Fruit fly (Drosophila melanogaster) whole organism, embryonic: ENCODE data around the gene Gk2.

Experiments used
- Ada2b ChIP-seq: fragments of 200-800 bp; sonication (Bioruptor generic); IDR thresholded peaks from 2 replicates; pipeline ENCODE4 v1.3.6; 2022; ENCODE audit warnings: missing biosample characterization, missing genetic modification characterization
- B-H2 ChIP-seq: fragments of 200-800 bp; sonication (Bioruptor generic); optimal IDR thresholded peaks from 2 replicates; lab custom pipeline; 2018; ENCODE audit warnings: missing biosample characterization, mild to moderate bottlenecking, missing genetic modification characterization
- CG10209 ChIP-seq: fragments of 200-800 bp; sonication (Bioruptor generic); optimal IDR thresholded peaks from 3 replicates; lab custom pipeline; 2017; ENCODE audit warnings: missing biosample characterization, mild to moderate bottlenecking, missing genetic modification characterization, missing genetic modification reagents
- CG1024 ChIP-seq: fragments of 200-800 bp; sonication (Bioruptor generic); IDR thresholded peaks from 2 replicates; pipeline ENCODE4 v1.3.6; 2022; ENCODE audit warnings: missing biosample characterization, missing genetic modification characterization
- CG10274 ChIP-seq: fragments of 200-800 bp; sonication (Bioruptor generic); optimal IDR thresholded peaks from 3 replicates; lab custom pipeline; 2017; ENCODE audit warnings: missing biosample characterization, mild to moderate bottlenecking, missing genetic modification characterization
- CG10654 ChIP-seq: fragments of 200-800 bp; sonication (Bioruptor generic); optimal IDR thresholded peaks from 2 replicates; lab custom pipeline; 2016; ENCODE audit warnings: missing biosample characterization, missing genetic modification characterization
- CG12219 ChIP-seq: fragments of 200-800 bp; sonication (Bioruptor generic); optimal IDR thresholded peaks from 3 replicates; lab custom pipeline; 2018; ENCODE audit warnings: missing biosample characterization, mild to moderate bottlenecking, missing genetic modification characterization
- CG12299 ChIP-seq: fragments of 200-800 bp; sonication (Bioruptor generic); optimal IDR thresholded peaks from 2 replicates; lab custom pipeline; 2018; ENCODE audit warnings: missing biosample characterization, mild to moderate bottlenecking, missing genetic modification characterization
- CG1233 ChIP-seq: fragments of 200-800 bp; sonication (Bioruptor generic); optimal IDR thresholded peaks from 4 replicates; lab custom pipeline; 2018; ENCODE audit warnings: missing biosample characterization, mild to moderate bottlenecking, missing genetic modification characterization
- CG15514 ChIP-seq: fragments of 200-800 bp; sonication (Bioruptor generic); optimal IDR thresholded peaks from 3 replicates; lab custom pipeline; 2017; ENCODE audit warnings: missing biosample characterization, missing genetic modification characterization, mild to moderate bottlenecking, moderate library complexity, missing genetic modification reagents
- CG1602 ChIP-seq: fragments of 200-800 bp; sonication (Bioruptor generic); optimal IDR thresholded peaks from 3 replicates; lab custom pipeline; 2016; ENCODE audit warnings: missing biosample characterization, missing genetic modification characterization
- CG17612 ChIP-seq: fragments of 200-800 bp; sonication (Bioruptor generic); IDR thresholded peaks from 2 replicates; pipeline ENCODE4 v1.3.6; 2022; ENCODE audit warnings: missing biosample characterization, missing genetic modification characterization
- CG18011 ChIP-seq: fragments of 200-800 bp; sonication (Bioruptor generic); optimal IDR thresholded peaks from 2 replicates; lab custom pipeline; 2017; ENCODE audit warnings: missing biosample characterization, missing genetic modification characterization, mild to moderate bottlenecking, moderate library complexity, missing genotype
- CG31365 ChIP-seq: fragments of 200-800 bp; sonication (Bioruptor generic); optimal IDR thresholded peaks from 2 replicates; lab custom pipeline; 2018; ENCODE audit warnings: missing biosample characterization, mild to moderate bottlenecking, missing genetic modification characterization
- CG32767 ChIP-seq: fragments of 200-800 bp; sonication (Bioruptor generic); IDR thresholded peaks from 2 replicates; pipeline ENCODE4 v1.3.6; 2022; ENCODE audit warnings: missing biosample characterization, missing genetic modification characterization
- CG3407 ChIP-seq: fragments of 200-800 bp; sonication (Bioruptor generic); optimal IDR thresholded peaks from 2 replicates; lab custom pipeline; 2018; ENCODE audit warnings: missing biosample characterization, mild to moderate bottlenecking, missing genetic modification characterization
- CG34422 ChIP-seq: fragments of 200-800 bp; sonication (Bioruptor generic); IDR thresholded peaks from 3 replicates; pipeline ENCODE4 v1.3.6; 2022; ENCODE audit warnings: missing biosample characterization, missing genetic modification characterization
- CG7271 ChIP-seq: fragments of 200-800 bp; sonication (Bioruptor generic); optimal IDR thresholded peaks from 2 replicates; lab custom pipeline; 2018; ENCODE audit warnings: missing biosample characterization, mild to moderate bottlenecking, missing genetic modification characterization, moderate library complexity
- CG7556 ChIP-seq: fragments of 200-800 bp; sonication (Bioruptor generic); optimal IDR thresholded peaks from 2 replicates; lab custom pipeline; 2017; ENCODE audit warnings: missing biosample characterization, mild to moderate bottlenecking, missing genetic modification characterization
- CTCF ChIP-seq: fragments of 200-800 bp; sonication (Bioruptor generic); optimal IDR thresholded peaks from 2 replicates; lab custom pipeline; 2017; ENCODE audit warnings: missing biosample characterization, mild to moderate bottlenecking, missing genetic modification characterization, moderate library complexity
- Drgx ChIP-seq: fragments of 200-800 bp; sonication (Bioruptor generic); IDR thresholded peaks from 2 replicates; pipeline ENCODE4 v1.3.6; 2022; ENCODE audit warnings: missing biosample characterization, missing genetic modification characterization
- ERR ChIP-seq: fragments of 200-800 bp; sonication (Bioruptor generic); optimal IDR thresholded peaks from 2 replicates; lab custom pipeline; 2016; ENCODE audit warnings: missing biosample characterization, missing genetic modification characterization
- H15 ChIP-seq: fragments of 200-800 bp; sonication (Bioruptor generic); IDR thresholded peaks from 3 replicates; pipeline ENCODE4 v1.3.6; 2022; ENCODE audit warnings: missing biosample characterization, missing genetic modification characterization
- HLHmδ ChIP-seq: fragments of 200-800 bp; sonication (Bioruptor generic); optimal IDR thresholded peaks from 2 replicates; lab custom pipeline; 2018; ENCODE audit warnings: missing biosample characterization, mild to moderate bottlenecking, missing genetic modification characterization, moderate library complexity
- Meics ChIP-seq: fragments of 200-800 bp; sonication (Bioruptor generic); optimal IDR thresholded peaks from 2 replicates; lab custom pipeline; 2017; ENCODE audit warnings: missing biosample characterization, mild to moderate bottlenecking, missing genetic modification characterization
- Mes4 ChIP-seq: fragments of 200-800 bp; sonication (Bioruptor generic); optimal IDR thresholded peaks from 2 replicates; lab custom pipeline; 2016; ENCODE audit warnings: missing biosample characterization, missing genetic modification characterization
- Mrtf ChIP-seq: fragments of 200-800 bp; sonication (Bioruptor generic); IDR thresholded peaks from 3 replicates; pipeline ENCODE4 v1.3.6; 2022; ENCODE audit warnings: missing biosample characterization, missing genetic modification characterization
- Nf-YA ChIP-seq: fragments of 200-800 bp; sonication (Bioruptor generic); IDR thresholded peaks from 2 replicates; pipeline ENCODE4 v1.3.6; 2022; ENCODE audit warnings: missing biosample characterization, missing genetic modification characterization
- Nf-YC ChIP-seq: fragments of 200-800 bp; optimal IDR thresholded peaks from 3 replicates; lab custom pipeline; 2019; ENCODE audit warnings: missing biosample characterization, mild to moderate bottlenecking, missing genetic modification characterization, moderate library complexity
- Usf ChIP-seq: fragments of 200-800 bp; sonication (Bioruptor generic); optimal IDR thresholded peaks from 2 replicates; lab custom pipeline; 2017; ENCODE audit warnings: missing genotype, missing biosample characterization, missing genetic modification characterization
- amos ChIP-seq: fragments of 200-800 bp; sonication (Bioruptor generic); IDR thresholded peaks from 2 replicates; pipeline ENCODE4 v1.3.6; 2022; ENCODE audit warnings: missing biosample characterization, missing genetic modification characterization; ENCODE audit not compliant: partially characterized antibody
- ap ChIP-seq: fragments of 200-800 bp; sonication (Bioruptor generic); IDR thresholded peaks from 2 replicates; pipeline ENCODE4 v1.3.6; 2022; ENCODE audit warnings: missing biosample characterization, missing genetic modification characterization
- btn ChIP-seq: fragments of 200-800 bp; sonication (Bioruptor generic); optimal IDR thresholded peaks from 2 replicates; lab custom pipeline; 2016; ENCODE audit warnings: missing biosample characterization, missing genetic modification characterization
- cg ChIP-seq: fragments of 200-800 bp; sonication (Bioruptor generic); optimal IDR thresholded peaks from 3 replicates; lab custom pipeline; 2019; ENCODE audit warnings: missing biosample characterization, mild to moderate bottlenecking, missing genetic modification characterization, moderate library complexity
- dati ChIP-seq: fragments of 200-800 bp; sonication (Bioruptor generic); IDR thresholded peaks from 2 replicates; pipeline ENCODE4 v1.3.6; 2022; ENCODE audit warnings: missing biosample characterization, missing genetic modification characterization
- dm ChIP-seq: fragments of 200-800 bp; sonication (Bioruptor generic); optimal IDR thresholded peaks from 3 replicates; lab custom pipeline; 2016; ENCODE audit warnings: missing biosample characterization, missing genetic modification characterization
- dmrt99B ChIP-seq: fragments of 200-800 bp; sonication (Bioruptor generic); optimal IDR thresholded peaks from 2 replicates; lab custom pipeline; 2018; ENCODE audit warnings: missing biosample characterization, mild to moderate bottlenecking, missing genetic modification characterization, moderate library complexity
- ftz-f1 ChIP-seq: fragments of 200-800 bp; sonication (Bioruptor generic); optimal IDR thresholded peaks from 2 replicates; lab custom pipeline; 2016; ENCODE audit warnings: missing biosample characterization, missing genetic modification characterization
- gce ChIP-seq: fragments of 200-800 bp; sonication (Bioruptor generic); IDR thresholded peaks from 3 replicates; pipeline ENCODE4 v1.3.6; 2022; ENCODE audit warnings: missing biosample characterization, missing genetic modification characterization
- inv ChIP-seq: fragments of 200-800 bp; sonication (Bioruptor generic); IDR thresholded peaks from 2 replicates; pipeline ENCODE4 v1.3.6; 2022; ENCODE audit warnings: missing biosample characterization, missing genetic modification characterization; ENCODE audit not compliant: partially characterized antibody
- luna ChIP-seq: fragments of 200-800 bp; sonication (Bioruptor generic); optimal IDR thresholded peaks from 2 replicates; lab custom pipeline; 2016; ENCODE audit warnings: missing biosample characterization, missing genetic modification characterization
- otp ChIP-seq: fragments of 200-800 bp; sonication (Bioruptor generic); IDR thresholded peaks from 3 replicates; pipeline ENCODE4, ENCODE4 v1.3.6; 2022; ENCODE audit warnings: missing biosample characterization, missing genetic modification characterization
- pnt ChIP-seq: fragments of 200-800 bp; sonication (Bioruptor generic); optimal IDR thresholded peaks from 3 replicates; lab custom pipeline; 2016; ENCODE audit warnings: missing biosample characterization, missing genetic modification characterization
- pros ChIP-seq: fragments of 200-800 bp; sonication (Bioruptor generic); optimal IDR thresholded peaks from 3 replicates; lab custom pipeline; 2019; ENCODE audit warnings: missing biosample characterization, mild to moderate bottlenecking, missing genetic modification characterization, moderate library complexity
- salm ChIP-seq: fragments of 200-800 bp; sonication (Bioruptor generic); optimal IDR thresholded peaks from 2 replicates; lab custom pipeline; 2018; ENCODE audit warnings: missing biosample characterization, mild to moderate bottlenecking, missing genetic modification characterization
- seq ChIP-seq: fragments of 200-800 bp; sonication (Bioruptor generic); IDR thresholded peaks from 2 replicates; pipeline ENCODE4 v1.3.6; 2022; ENCODE audit warnings: missing biosample characterization, missing genetic modification characterization
- sima ChIP-seq: fragments of 200-800 bp; sonication (Bioruptor generic); optimal IDR thresholded peaks from 2 replicates; lab custom pipeline; 2016; ENCODE audit warnings: missing biosample characterization, missing genetic modification characterization
- sug ChIP-seq: fragments of 200-800 bp; optimal IDR thresholded peaks from 2 replicates; lab custom pipeline; 2019; ENCODE audit warnings: missing biosample characterization, mild to moderate bottlenecking, missing genetic modification characterization, moderate library complexity
- ttk ChIP-seq: fragments of 200-800 bp; sonication (Bioruptor generic); IDR thresholded peaks from 2 replicates; pipeline ENCODE4 v2.1.2; 2022; ENCODE audit warnings: missing biosample characterization, missing genetic modification characterization
- zfh1 ChIP-seq: fragments of 200-800 bp; sonication (Bioruptor generic); IDR thresholded peaks from 3 replicates; pipeline ENCODE4 v1.3.6; 2022; ENCODE audit warnings: missing biosample characterization, missing genetic modification characterization

The Gk2 gene

dm6 chr3L:1710562-1710961 lies 27.6 kb upstream of the Gk2 start:
- TF ChIP-seq CG12299 (tag; lab: Kevin White, UChicago), result no peak
- peak; percentile 32; the same call in 1 of the 2 replicates for TF ChIP-seq Drgx (GFP tag; lab: Robert Waterston, UW)
- no peak for TF ChIP-seq CG15514 (GFP tag; lab: Kevin White, UChicago)
- TF ChIP-seq, all 482 proteins: peak for 1

DNA sequence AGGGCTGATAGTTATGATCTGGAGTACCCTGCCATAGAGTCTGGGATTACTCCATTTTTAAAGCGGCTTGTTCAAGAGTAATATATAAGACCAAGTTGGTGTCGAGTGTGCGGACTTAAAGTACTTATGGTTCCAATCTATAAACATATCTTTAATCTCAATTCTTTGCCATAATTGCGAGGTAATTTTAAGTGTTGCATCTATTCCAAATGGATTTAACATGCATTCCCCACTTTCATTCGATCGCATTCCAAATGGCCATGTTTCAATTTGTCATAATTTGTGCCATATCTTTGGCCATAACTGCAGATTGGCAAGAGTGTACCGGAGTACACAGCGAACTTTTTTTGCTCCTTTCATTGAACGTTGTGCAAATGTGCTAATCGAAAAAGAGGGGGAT lies 27.0 kb upstream of the Gk2 start:
- TF ChIP-seq Drgx (GFP tag; lab: Robert Waterston, UW) (no peak), CG32767 (GFP tag; lab: Robert Waterston, UW) (no peak), CG10274 (GFP tag; lab: Kevin White, UChicago) (no peak), pnt (GFP tag; lab: Kevin White, UChicago) (no peak), seq (GFP tag; lab: Robert Waterston, UW) (no peak), CG3407 (GFP tag; lab: Kevin White, UChicago) (no peak), btn (no peak), dmrt99B (tag; lab: Kevin White, UChicago) (no peak), ttk (GFP tag; lab: Robert Waterston, UW) (no peak), H15 (GFP tag; lab: Robert Waterston, UW) (no peak), sima (GFP tag; lab: Kevin White, UChicago) (no peak), Mrtf (GFP tag; lab: Robert Waterston, UW) (no peak), CG17612 (GFP tag; lab: Robert Waterston, UW) (no peak), Nf-YA (GFP tag; lab: Robert Waterston, UW) (no peak), CG1024 (GFP tag; lab: Robert Waterston, UW) (no peak), ap (no peak), gce (GFP tag; lab: Robert Waterston, UW) (no peak), Mes4 (GFP tag; lab: Kevin White, UChicago) (no peak), CG7271 (tag; lab: Kevin White, UChicago) (no peak), Meics (GFP tag; lab: Kevin White, UChicago) (no peak)

dm6 chr3L:1723053-1723452 lies 15.2 kb upstream of the Gk2 start, which contains the start of gene CG18171:
TSS of gene CG18171 (minus strand) at chr3L:1723153.
- no peak for TF ChIP-seq CG10654 (GFP tag; lab: Kevin White, UChicago)
- TF ChIP-seq CG18011 (GFP tag; lab: Kevin White, UChicago), result no peak
- TF ChIP-seq Nf-YC (tag; lab: Kevin White, UChicago), result no peak
- TF ChIP-seq dm (GFP tag; lab: Kevin White, UChicago), result no peak
- no peak for TF ChIP-seq salm
- no peak for TF ChIP-seq btn
- TF ChIP-seq CG31365 (tag; lab: Kevin White, UChicago), result no peak
- TF ChIP-seq Drgx (GFP tag; lab: Robert Waterston, UW), result no peak
- TF ChIP-seq CG10274 (GFP tag; lab: Kevin White, UChicago), result no peak
- TF ChIP-seq Ada2b (GFP tag; lab: Robert Waterston, UW), result no peak
- TF ChIP-seq CG12219, result no peak
- TF ChIP-seq dati (GFP tag; lab: Robert Waterston, UW), result no peak
- no peak for TF ChIP-seq CG7556
- no peak for TF ChIP-seq luna (GFP tag; lab: Kevin White, UChicago)
- TF ChIP-seq ERR (GFP tag; lab: Kevin White, UChicago), result no peak
- no peak for TF ChIP-seq inv

DNA sequence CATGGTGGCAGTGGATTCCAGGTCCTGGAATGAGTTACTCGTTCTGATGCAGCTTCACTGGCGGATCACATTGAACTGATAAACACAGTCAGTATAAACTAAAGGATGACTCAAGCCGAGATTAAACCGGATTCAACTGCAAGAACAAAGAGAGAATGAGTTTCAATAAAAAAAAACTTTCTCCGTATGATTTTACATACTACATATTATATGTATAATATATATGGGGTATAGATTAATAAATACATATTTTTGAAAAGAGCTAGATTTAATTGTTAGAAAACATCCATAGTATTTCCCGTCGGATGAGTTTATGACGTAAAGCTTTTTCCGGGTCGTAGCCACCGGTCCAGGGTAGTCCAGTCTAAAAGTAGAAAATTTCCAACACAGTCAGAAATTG lies 14.1 kb upstream of the Gk2 start, which contains the start of gene CG12035:
CG12035 (plus strand) TSS at position 301 of the 400 bp plus-strand sequence.
- TF ChIP-seq CTCF, result no peak
- TF ChIP-seq ftz-f1 (GFP tag; lab: Kevin White, UChicago), result no peak
- no peak for TF ChIP-seq sug (tag; lab: Kevin White, UChicago)
- no peak for TF ChIP-seq CG10209 (GFP tag; lab: Kevin White, UChicago)
- TF ChIP-seq pros, result no peak
- no peak for TF ChIP-seq zfh1 (GFP tag; lab: Robert Waterston, UW)
- no peak for TF ChIP-seq Usf (GFP tag; lab: Kevin White, UChicago)
- TF ChIP-seq HLHmδ (GFP tag; lab: Kevin White, UChicago), result no peak
- no peak for TF ChIP-seq CG1233 (GFP tag; lab: Kevin White, UChicago)
- TF ChIP-seq CG34422 (GFP tag; lab: Robert Waterston, UW), result no peak
- no peak for TF ChIP-seq B-H2 (GFP tag; lab: Kevin White, UChicago)
- TF ChIP-seq cg (GFP tag; lab: Kevin White, UChicago), result no peak
- no peak for TF ChIP-seq CG1602 (GFP tag; lab: Kevin White, UChicago)
- no peak for TF ChIP-seq amos (GFP tag; lab: Robert Waterston, UW)
- no peak for TF ChIP-seq otp (GFP tag; lab: Robert Waterston, UW)
